Fruit fly (Drosophila melanogaster): ENCODE data around the gene Skel.

The Skel gene

DNA sequence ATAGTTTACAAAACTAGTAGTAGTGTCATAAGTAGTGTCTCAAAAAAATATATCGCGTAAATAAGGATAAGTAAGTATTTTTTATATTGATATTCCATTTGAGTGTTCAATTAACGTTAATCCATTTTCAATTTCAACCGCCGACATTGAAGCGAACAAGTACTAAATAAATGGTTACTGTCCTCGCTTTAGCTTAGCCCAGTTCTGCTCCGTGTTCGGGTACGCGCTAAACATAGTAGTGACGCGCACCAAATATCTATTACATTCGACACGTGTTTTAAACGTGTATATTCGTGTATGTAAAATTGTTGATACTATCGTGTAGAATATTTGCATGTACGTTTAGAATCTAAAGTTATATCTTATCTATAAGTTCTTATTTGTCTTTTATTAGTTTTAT is 11.6 kb upstream of the Skel start (continued):
- TF ChIP-seq Hey (tag; optimal IDR thresholded peaks at IDR 0.05): no peak
- TF ChIP-seq unc-4 (GFP tag; IDR thresholded peaks at IDR 0.05; ENCODE audit: partially characterized antibody): peak; percentile 83
- peak; percentile 65 for TF ChIP-seq lab (GFP tag; optimal IDR thresholded peaks at IDR 0.05)
- peak; percentile 92 for TF ChIP-seq Bgb (GFP tag; IDR thresholded peaks at IDR 0.05; ENCODE audit: partially characterized antibody)
- TF ChIP-seq hbn (GFP tag; IDR thresholded peaks at IDR 0.05; ENCODE audit: partially characterized antibody): peak; percentile 74
- peak; percentile 93 for TF ChIP-seq Med (GFP tag)
- peak; percentile 24 for TF ChIP-seq Bteb2 (GFP tag; optimal IDR thresholded peaks at IDR 0.05)
- peak; percentile 47 for TF ChIP-seq lbe (GFP tag; optimal IDR thresholded peaks at IDR 0.05)
- TF ChIP-seq CG15479 (GFP tag; optimal IDR thresholded peaks at IDR 0.05): no peak
- TF ChIP-seq CG17361 (GFP tag; IDR thresholded peaks at IDR 0.05): peak; percentile 41; the same call in 1 of the 3 replicates
- peak; percentile 35 for TF ChIP-seq grau (tag; optimal IDR thresholded peaks at IDR 0.05)
- TF ChIP-seq exex (tag; optimal IDR thresholded peaks at IDR 0.05): peak; percentile 22
- peak; percentile 77 for TF ChIP-seq CG33213 (GFP tag; optimal IDR thresholded peaks at IDR 0.05)
- peak; percentile 59 for TF ChIP-seq ash1 (GFP tag; optimal IDR thresholded peaks at IDR 0.05)
- no peak for TF ChIP-seq CG10959 (GFP tag; IDR thresholded peaks at IDR 0.05)
- TF ChIP-seq Hsf (GFP tag; optimal IDR thresholded peaks at IDR 0.05): peak; percentile 24
- no peak for TF ChIP-seq dmrt11E (tag; optimal IDR thresholded peaks at IDR 0.05)
- TF ChIP-seq CG15601 (tag; optimal IDR thresholded peaks at IDR 0.05): peak; percentile 100
- peak; percentile 24 for TF ChIP-seq CG14965 (GFP tag; optimal IDR thresholded peaks at IDR 0.05; ENCODE audit: borderline replicate concordance)
- peak; percentile 19; the same call in 1 of the 2 replicates for TF ChIP-seq GATAe (GFP tag; conservative IDR thresholded peaks at IDR 0.05)
- peak; percentile 73 for TF ChIP-seq caup (GFP tag; optimal IDR thresholded peaks at IDR 0.05; ENCODE audit: severe bottlenecking)
- TF ChIP-seq CG7357 (GFP tag; IDR thresholded peaks at IDR 0.05): no peak
- peak; percentile 67 for TF ChIP-seq vvl (GFP tag; IDR thresholded peaks at IDR 0.05)
- peak in 1 of 2 experiments; percentile 40 for TF ChIP-seq Hr51 (GFP tag; optimal IDR thresholded peaks at IDR 0.05)
- peak; percentile 92 for TF ChIP-seq CG31365 (tag; optimal IDR thresholded peaks at IDR 0.05)
- peak; percentile 7 for TF ChIP-seq Max (GFP tag; optimal IDR thresholded peaks at IDR 0.05)
- no peak for TF ChIP-seq D19B (GFP tag; optimal IDR thresholded peaks at IDR 0.05)
- TF ChIP-seq CG10209 (GFP tag; optimal IDR thresholded peaks at IDR 0.05): no peak
- TF ChIP-seq CG6654 (GFP tag; optimal IDR thresholded peaks at IDR 0.05): no peak
- TF ChIP-seq Side (GFP tag; optimal IDR thresholded peaks at IDR 0.05): peak; percentile 50
- TF ChIP-seq HLH3B (GFP tag; IDR thresholded peaks at IDR 0.05): no peak
- TF ChIP-seq CG4424 (GFP tag; optimal IDR thresholded peaks at IDR 0.05): peak; percentile 24
- TF ChIP-seq Ptx1 (GFP tag; IDR thresholded peaks at IDR 0.05): no peak
- peak; percentile 61 for TF ChIP-seq CG9876 (GFP tag; optimal IDR thresholded peaks at IDR 0.05)
- peak; percentile 60 for TF ChIP-seq zfh2 (GFP tag; optimal IDR thresholded peaks at IDR 0.05)
- peak; percentile 85 for TF ChIP-seq inv (GFP tag; IDR thresholded peaks at IDR 0.05; ENCODE audit: partially characterized antibody)
- TF ChIP-seq her (GFP tag; optimal IDR thresholded peaks at IDR 0.05): peak; percentile 53
- peak; percentile 81 for TF ChIP-seq CG16813 (GFP tag; IDR thresholded peaks at IDR 0.05; ENCODE audit: partially characterized antibody)
- no peak for TF ChIP-seq CG1233 (GFP tag; optimal IDR thresholded peaks at IDR 0.05)
- TF ChIP-seq mirr (GFP tag; optimal IDR thresholded peaks at IDR 0.05): peak; percentile 65
- TF ChIP-seq CoRest (tag; optimal IDR thresholded peaks at IDR 0.05): peak; percentile 54
- TF ChIP-seq CG34224 (GFP tag; IDR thresholded peaks at IDR 0.05; ENCODE audit: partially characterized antibody): peak; percentile 60; the same call in 2 of the 3 replicates
- TF ChIP-seq ftz-f1 (GFP tag; optimal IDR thresholded peaks at IDR 0.05): peak; percentile 76
- no peak for TF ChIP-seq gsb (GFP tag; IDR thresholded peaks at IDR 0.05)
- peak; percentile 53 for TF ChIP-seq nmo (GFP tag; optimal IDR thresholded peaks at IDR 0.05)
- peak; percentile 50 for TF ChIP-seq HLH54F (GFP tag; optimal IDR thresholded peaks at IDR 0.05)
- peak; percentile 88 for TF ChIP-seq Hmr (GFP tag; optimal IDR thresholded peaks at IDR 0.05)
- peak; percentile 33 for TF ChIP-seq mam (GFP tag; optimal IDR thresholded peaks at IDR 0.05)
- TF ChIP-seq CG15514 (GFP tag; optimal IDR thresholded peaks at IDR 0.05): peak; percentile 56

Measured in whole organism, embryonic.